Worm (Caenorhabditis elegans): ENCODE measurements around the gene T03E6.9.

ce11 chrV:16643558-16643957, 43.0 kb upstream of the T03E6.9 start, which contains the start of gene srw-77:
- no peak for TF ChIP-seq che-1 (tag; optimal IDR thresholded peaks at IDR 0.05)
- TF ChIP-seq nhr-11 (tag; optimal IDR thresholded peaks at IDR 0.05) = no peak
- TF ChIP-seq hlh-30 (tag; optimal IDR thresholded peaks at IDR 0.05; ENCODE audit: insufficient read depth) = no peak
- TF ChIP-seq ceh-19 (GFP tag; optimal IDR thresholded peaks at IDR 0.05) = no peak
- no peak for TF ChIP-seq ttx-3 (tag; optimal IDR thresholded peaks at IDR 0.05)
